Worm (Caenorhabditis elegans) whole organism, young adult: ENCODE data around the gene nlp-80.
A peak's percentile ranks its signal among the peaks of the same experiment; 100 is the strongest.

Experiments
- B0019.2 ChIP-seq: fragments of 200-800 bp; sonication (Bioruptor generic); conservative IDR thresholded peaks from 2 replicates; pipeline ENCODE4 v1.3.6; 2022; ENCODE audit warnings: missing genetic modification reagents, missing genetic modification characterization, missing compliant biosample characterization
- B0336.3 ChIP-seq: fragments of 200-800 bp; sonication (Bioruptor generic); IDR thresholded peaks from 2 replicates; pipeline ENCODE4 v1.3.6; 2022; ENCODE audit warnings: missing genetic modification characterization, missing compliant biosample characterization
- C17E4.6 ChIP-seq: fragments of 200-800 bp; sonication (Bioruptor generic); IDR thresholded peaks from 2 replicates; pipeline ENCODE4 v1.3.6; 2022; ENCODE audit warnings: missing genetic modification reagents, missing genetic modification characterization, missing compliant biosample characterization
- F23B12.7 ChIP-seq: sonication (generic microtip); optimal IDR thresholded peaks from 2 replicates; lab custom pipeline; 2017; ENCODE audit warnings: missing genetic modification characterization, mild to moderate bottlenecking, missing compliant biosample characterization, antibody characterized with exemption, moderate library complexity; ENCODE audit not compliant: insufficient read depth
- F57C9.4 ChIP-seq: sonication (generic microtip); optimal IDR thresholded peaks from 2 replicates; lab custom pipeline; 2017; ENCODE audit warnings: mild to moderate bottlenecking, missing genetic modification characterization, missing compliant biosample characterization
- Y53G8AR.9 ChIP-seq: fragments of 200-800 bp; sonication (Bioruptor generic); conservative IDR thresholded peaks from 2 replicates; pipeline ENCODE4 v1.3.6; 2022; ENCODE audit warnings: missing genetic modification reagents, missing genetic modification characterization, missing compliant biosample characterization
- ZK185.1 ChIP-seq: sonication (generic microtip); optimal IDR thresholded peaks from 2 replicates; lab custom pipeline; 2016; ENCODE audit warnings: mild to moderate bottlenecking, missing genetic modification characterization, missing compliant biosample characterization; ENCODE audit not compliant: poor library complexity, severe bottlenecking
- akir-1 ChIP-seq: fragments of 200-800 bp; sonication (Bioruptor generic); optimal IDR thresholded peaks from 2 replicates; lab custom pipeline; 2018; ENCODE audit warnings: mild to moderate bottlenecking, missing genetic modification characterization, moderate library complexity, missing compliant biosample characterization
- ama-1 ChIP-seq, 3 experiments: fragments of 150-350 bp in 1 of 3; sonication (generic microtip) in 2 of 3; optimal IDR thresholded peaks; 2 replicates each; lab custom pipeline; 2014 to 2018; ENCODE audit warnings: missing biosample characterization in 2 of 3, missing genetic modification characterization in 2 of 3, missing genetic modification reagents in 2 of 3
- bed-2 ChIP-seq: fragments of 200-800 bp; sonication (Bioruptor generic); IDR thresholded peaks from 2 replicates; pipeline ENCODE4 v1.3.6; 2022; ENCODE audit warnings: missing genetic modification reagents, missing genetic modification characterization, missing compliant biosample characterization
- cebp-2 ChIP-seq: fragments of 200-800 bp; sonication (Bioruptor generic); IDR thresholded peaks from 2 replicates; pipeline ENCODE4 v1.3.6; 2022; ENCODE audit warnings: missing genetic modification characterization, missing compliant biosample characterization
- ceh-79 ChIP-seq: sonication (generic microtip); optimal IDR thresholded peaks from 2 replicates; lab custom pipeline; 2017; ENCODE audit warnings: mild to moderate bottlenecking, missing genetic modification characterization, missing compliant biosample characterization
- chd-7 ChIP-seq: sonication (generic microtip); optimal IDR thresholded peaks from 2 replicates; lab custom pipeline; 2016; ENCODE audit warnings: mild to moderate bottlenecking, missing genetic modification characterization, moderate library complexity, missing compliant biosample characterization
- egl-18 ChIP-seq: fragments of 200-800 bp; sonication (Bioruptor generic); IDR thresholded peaks from 2 replicates; pipeline ENCODE4 v1.3.6; 2022; ENCODE audit warnings: missing genetic modification reagents, missing genetic modification characterization, missing compliant biosample characterization
- ekl-4 ChIP-seq: fragments of 200-800 bp; sonication (Bioruptor generic); IDR thresholded peaks from 2 replicates; pipeline ENCODE4 v1.3.6; 2022; ENCODE audit warnings: missing genetic modification reagents, missing genetic modification characterization, missing compliant biosample characterization
- hrde-1 ChIP-seq: sonication (generic microtip); optimal IDR thresholded peaks from 2 replicates; lab custom pipeline; 2016; ENCODE audit warnings: missing genetic modification characterization, mild to moderate bottlenecking, missing compliant biosample characterization, moderate library complexity, missing genotype, missing genetic modification reagents, borderline replicate concordance
- let-607 ChIP-seq, 2 experiments: fragments of 200-800 bp in 1 of 2; sonication (Bioruptor generic) in 1 of 2; sonication (generic microtip) in 1 of 2; optimal IDR thresholded peaks; 2 replicates each; lab custom pipeline; 2016 to 2018; ENCODE audit warnings: mild to moderate bottlenecking in 2 of 2, missing compliant biosample characterization in 2 of 2, missing genetic modification characterization in 2 of 2, moderate library complexity in 2 of 2, missing genotype in 1 of 2
- lir-1 ChIP-seq: fragments of 200-800 bp; sonication (Bioruptor generic); conservative IDR thresholded peaks from 2 replicates; pipeline ENCODE4 v1.3.6; 2022; ENCODE audit warnings: missing genetic modification reagents, missing genetic modification characterization, missing compliant biosample characterization
- madf-3 ChIP-seq: fragments of 200-800 bp; sonication (Bioruptor generic); IDR thresholded peaks from 2 replicates; pipeline ENCODE4 v1.3.6; 2022; ENCODE audit warnings: missing genetic modification reagents, missing genetic modification characterization, missing compliant biosample characterization
- nhr-179 ChIP-seq: sonication (generic microtip); optimal IDR thresholded peaks from 2 replicates; lab custom pipeline; 2016; ENCODE audit warnings: mild to moderate bottlenecking, missing genetic modification characterization, missing compliant biosample characterization
- nhr-80 ChIP-seq: sonication (generic microtip); optimal IDR thresholded peaks from 2 replicates; lab custom pipeline; 2016; ENCODE audit warnings: missing genetic modification characterization, missing compliant biosample characterization
- pbrm-1 ChIP-seq: fragments of 200-800 bp; sonication (Bioruptor generic); IDR thresholded peaks from 2 replicates; pipeline ENCODE4 v1.3.6; 2022; ENCODE audit warnings: missing genetic modification reagents, missing genetic modification characterization, missing compliant biosample characterization
- repo-1 ChIP-seq: sonication (generic microtip); optimal IDR thresholded peaks from 2 replicates; lab custom pipeline; 2017; ENCODE audit warnings: mild to moderate bottlenecking, missing genetic modification characterization, missing compliant biosample characterization
- snpc-1.1 ChIP-seq: sonication (generic microtip); optimal IDR thresholded peaks from 2 replicates; lab custom pipeline; 2017; ENCODE audit warnings: missing genetic modification characterization, mild to moderate bottlenecking, missing compliant biosample characterization, antibody characterized with exemption, moderate library complexity, missing genotype, missing genetic modification reagents; ENCODE audit not compliant: insufficient read depth
- snpc-4 ChIP-seq, 5 experiments: fragments of 150-350 bp in 1 of 5; sonication (generic microtip) in 4 of 5; optimal IDR thresholded peaks; 2 replicates each; lab custom pipeline; 2014 to 2018; ENCODE audit warnings: missing genetic modification characterization in 5 of 5, missing biosample characterization in 3 of 5, antibody characterized with exemption in 2 of 5, mild to moderate bottlenecking in 2 of 5, missing compliant biosample characterization in 2 of 5, missing genotype in 2 of 5, moderate library complexity in 2 of 5, missing genetic modification reagents in 1 of 5
- sptf-2 ChIP-seq: fragments of 200-800 bp; sonication (Bioruptor generic); optimal IDR thresholded peaks from 2 replicates; lab custom pipeline; 2018; ENCODE audit warnings: mild to moderate bottlenecking, missing genetic modification characterization, missing compliant biosample characterization
- tbx-9 ChIP-seq: sonication (generic microtip); optimal IDR thresholded peaks from 2 replicates; lab custom pipeline; 2016; ENCODE audit warnings: borderline replicate concordance, missing genetic modification characterization, inconsistent platforms, missing compliant biosample characterization
- unc-130 ChIP-seq: sonication (generic microtip); optimal IDR thresholded peaks from 2 replicates; lab custom pipeline; 2016; ENCODE audit warnings: missing genetic modification reagents, missing genetic modification characterization, missing compliant biosample characterization
- xnd-1 ChIP-seq: sonication (generic microtip); optimal IDR thresholded peaks from 2 replicates; lab custom pipeline; 2016; ENCODE audit warnings: missing genotype, missing genetic modification reagents, missing genetic modification characterization, missing compliant biosample characterization
- zfh-2 ChIP-seq: fragments of 200-800 bp; sonication (Bioruptor generic); conservative IDR thresholded peaks from 2 replicates; pipeline ENCODE4 v1.3.6; 2022; ENCODE audit warnings: missing genetic modification reagents, missing genetic modification characterization, missing compliant biosample characterization
- ztf-28 ChIP-seq: fragments of 200-800 bp; sonication (Bioruptor generic); IDR thresholded peaks from 2 replicates; pipeline ENCODE4 v1.3.6; 2022; ENCODE audit warnings: missing genetic modification reagents, missing genetic modification characterization, missing compliant biosample characterization

The nlp-80 gene

DNA sequence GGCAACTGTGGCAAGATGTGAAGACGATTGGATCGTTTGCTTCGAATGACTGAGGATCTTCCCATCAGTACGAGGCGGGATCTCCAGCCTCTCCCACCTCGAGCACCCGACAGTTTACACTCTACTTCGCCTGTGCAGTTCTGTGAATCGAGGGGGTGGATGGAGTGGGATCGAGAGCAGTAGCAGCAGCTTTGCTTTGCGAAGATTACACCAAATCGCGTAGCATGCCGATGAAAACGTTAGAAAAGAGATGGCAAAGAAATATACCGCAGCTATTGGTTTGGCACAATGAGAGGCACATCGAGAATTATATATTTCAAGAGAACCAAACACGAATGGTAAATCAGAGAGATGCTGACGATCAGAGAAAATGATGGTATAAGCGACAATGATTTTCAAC lies 9.0 kb upstream of the nlp-80 start, which contains the start of gene act-3:
Gene act-3, minus strand, starts transcription at position 51 of the 400 bp plus-strand sequence.
- TF ChIP-seq C17E4.6 (GFP tag; lab: Robert Waterston, UW) = no peak
- no peak for TF ChIP-seq egl-18 (GFP tag; lab: Robert Waterston, UW)
- no peak for TF ChIP-seq bed-2 (GFP tag; lab: Robert Waterston, UW)
- TF ChIP-seq F23B12.7 (tag; lab: Kevin White, UChicago) = no peak
- no peak for TF ChIP-seq ama-1 (optimal IDR thresholded peaks at IDR 0.05; lab: Kevin White, UChicago)
- no peak for TF ChIP-seq ama-1 (GFP tag; optimal IDR thresholded peaks at IDR 0.05; lab: Kevin White, UChicago)
- no peak for TF ChIP-seq snpc-1.1 (tag; lab: Kevin White, UChicago)
- no peak for TF ChIP-seq nhr-179 (tag; lab: Kevin White, UChicago)
- TF ChIP-seq repo-1 (tag; lab: Kevin White, UChicago) = peak; percentile 8
- no peak for TF ChIP-seq xnd-1 (tag; lab: Kevin White, UChicago)
- TF ChIP-seq B0019.2 (GFP tag; lab: Robert Waterston, UW) = no peak
- TF ChIP-seq unc-130 = no peak
- no peak for TF ChIP-seq sptf-2 (GFP tag; lab: Kevin White, UChicago)
- no peak for TF ChIP-seq F57C9.4 (tag; lab: Kevin White, UChicago)
- TF ChIP-seq Y53G8AR.9 (GFP tag; lab: Robert Waterston, UW) = no peak
- no peak for TF ChIP-seq ceh-79 (tag; lab: Kevin White, UChicago)
- TF ChIP-seq madf-3 = no peak
- no peak for TF ChIP-seq akir-1
- TF ChIP-seq pbrm-1 (GFP tag; lab: Robert Waterston, UW) = 0 out of 2 replicates have a peak, but pooled peaks have one; percentile 24
- no peak for TF ChIP-seq tbx-9
- TF ChIP-seq cebp-2 (GFP tag; lab: Robert Waterston, UW) = no peak
- no peak for TF ChIP-seq B0336.3 (GFP tag; lab: Robert Waterston, UW)
- no peak for TF ChIP-seq let-607 (tag; optimal IDR thresholded peaks at IDR 0.05; lab: Kevin White, UChicago)
- TF ChIP-seq ztf-28 (GFP tag; lab: Robert Waterston, UW) = no peak
- TF ChIP-seq zfh-2 (GFP tag; lab: Robert Waterston, UW) = no peak; the same call in none of the 2 replicates
- TF ChIP-seq ZK185.1 = no peak
- TF ChIP-seq chd-7 = peak; percentile 7

DNA sequence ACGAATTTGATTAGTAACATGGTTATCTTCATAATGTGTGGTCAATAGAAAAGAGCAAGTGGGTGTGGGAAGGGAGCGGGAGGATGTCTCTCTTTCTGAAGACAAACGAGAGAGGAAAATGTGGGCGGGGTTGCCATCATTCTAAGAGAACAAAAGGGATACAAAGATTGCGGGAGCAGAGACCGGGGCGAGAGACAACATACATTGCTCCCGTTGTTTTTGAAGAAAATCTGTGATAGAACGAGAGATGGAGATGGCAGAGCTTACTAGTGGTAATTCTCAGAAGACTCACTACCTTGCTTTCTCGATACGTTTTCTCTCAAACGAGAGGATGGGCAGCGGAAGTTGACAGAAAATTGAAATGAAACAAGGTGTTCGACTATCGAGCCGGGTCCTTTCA lies 7.9 kb upstream of the nlp-80 start:
- TF ChIP-seq bed-2 (GFP tag; lab: Robert Waterston, UW) = no peak
- no peak for TF ChIP-seq snpc-1.1 (tag; lab: Kevin White, UChicago)
- TF ChIP-seq snpc-4 (GFP tag; optimal IDR thresholded peaks at IDR 0.05; lab: Kevin White, UChicago) = no peak
- no peak for TF ChIP-seq snpc-4 (tag; optimal IDR thresholded peaks at IDR 0.05; lab: Kevin White, UChicago)
- TF ChIP-seq, all 124 proteins: peak for 0

DNA sequence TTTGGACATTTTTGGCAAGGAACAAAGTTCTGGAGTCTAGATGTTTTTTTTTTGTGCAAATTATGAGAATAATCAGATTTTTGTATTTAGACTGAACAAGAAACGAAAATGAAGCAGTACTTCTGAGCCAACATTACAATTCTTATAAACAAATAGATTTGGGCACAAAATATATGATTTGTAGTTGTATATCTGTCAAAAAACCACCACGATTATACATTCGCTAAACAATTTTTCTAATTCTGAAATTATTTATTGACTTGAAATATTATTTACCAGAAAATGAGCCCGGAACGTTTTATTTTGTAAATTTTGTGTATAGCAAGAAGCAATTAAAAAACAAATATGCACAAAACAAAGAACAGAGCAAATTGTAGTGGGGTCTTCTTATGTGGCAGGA lies 6.0 kb upstream of the nlp-80 start:
- no peak for TF ChIP-seq F23B12.7 (tag; lab: Kevin White, UChicago)
- 0 out of 2 replicates have a peak, but pooled peaks have one; percentile 22 for TF ChIP-seq Y53G8AR.9 (GFP tag; lab: Robert Waterston, UW)
- TF ChIP-seq lir-1 (GFP tag; lab: Robert Waterston, UW) = no peak
- TF ChIP-seq ekl-4 (GFP tag; lab: Robert Waterston, UW) = peak; percentile 45; the same call in 1 of the 2 replicates

DNA sequence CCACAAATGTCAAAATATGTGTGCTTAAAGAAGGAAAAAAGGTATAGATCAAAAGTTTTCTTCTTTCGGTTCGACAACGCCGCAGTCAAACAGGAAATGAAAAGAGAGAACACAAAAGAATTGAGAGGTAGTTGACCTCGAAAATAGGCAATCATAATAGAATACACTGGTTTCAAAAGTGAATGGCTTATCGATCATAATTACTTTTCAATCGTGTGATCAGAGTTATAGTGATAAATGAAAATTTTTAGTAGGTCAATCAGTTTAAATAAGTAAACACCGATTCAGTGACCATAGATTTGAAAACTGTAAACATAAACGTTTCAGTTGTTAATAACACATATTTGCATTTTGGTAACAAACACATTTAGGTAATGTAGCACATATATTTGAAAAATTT lies 5.0 kb upstream of the nlp-80 start:
- no peak for TF ChIP-seq hrde-1 (tag; lab: Kevin White, UChicago)
- TF ChIP-seq nhr-80 (tag; lab: Kevin White, UChicago) = peak; percentile 77
